Worm (Caenorhabditis elegans) whole organism, L3 larva: ENCODE measurements around the gene F19C6.4.

Source experiments
- aly-2 ChIP-seq: fragments of 150-350 bp; optimal IDR thresholded peaks from 2 replicates; lab custom pipeline; 2014; ENCODE audit warnings: missing biosample characterization, missing genetic modification characterization
- ceh-82 ChIP-seq: fragments of 150-350 bp; optimal IDR thresholded peaks from 2 replicates; lab custom pipeline; 2014; ENCODE audit warnings: missing biosample characterization, missing genetic modification characterization
- egl-27 ChIP-seq: sonication (generic microtip); optimal IDR thresholded peaks from 4 replicates; lab custom pipeline; 2017; ENCODE audit warnings: missing biosample characterization, missing genetic modification reagents, missing genetic modification characterization
- elt-1 ChIP-seq: fragments of 150-350 bp; optimal IDR thresholded peaks from 2 replicates; lab custom pipeline; 2014; ENCODE audit warnings: missing biosample characterization, missing genetic modification characterization
- fkh-10 ChIP-seq: sonication (generic microtip); optimal IDR thresholded peaks from 2 replicates; lab custom pipeline; 2017; ENCODE audit warnings: missing biosample characterization, missing genetic modification reagents, missing genetic modification characterization
- nhr-11 ChIP-seq: fragments of 150-350 bp; optimal IDR thresholded peaks from 2 replicates; lab custom pipeline; 2014; ENCODE audit warnings: missing biosample characterization, missing genetic modification characterization
- nhr-237 ChIP-seq: fragments of 150-350 bp; optimal IDR thresholded peaks from 2 replicates; lab custom pipeline; 2014; ENCODE audit warnings: missing biosample characterization, missing genetic modification characterization
- snpc-4 ChIP-seq: fragments of 150-350 bp; optimal IDR thresholded peaks from 2 replicates; lab custom pipeline; 2014; ENCODE audit warnings: missing biosample characterization, missing genetic modification characterization

DNA sequence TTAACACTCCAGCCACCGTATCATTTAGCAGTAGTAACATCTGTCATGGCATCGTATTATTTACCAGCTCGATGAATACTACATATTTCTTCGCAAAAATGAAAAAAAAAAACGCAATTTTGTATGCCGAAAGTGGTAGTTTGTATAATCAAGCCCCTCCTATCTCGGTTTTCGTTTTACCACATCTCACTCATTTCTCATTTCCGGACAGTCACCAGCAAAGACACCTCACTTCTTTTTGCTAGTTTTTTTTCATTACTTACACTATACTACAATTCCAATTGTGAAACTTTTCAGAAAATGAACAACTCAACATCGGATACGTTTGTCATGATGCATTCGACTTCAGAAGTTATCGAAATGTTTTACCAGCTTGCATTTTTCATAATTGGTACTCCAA, 31.3 kb upstream of the F19C6.4 start, which contains the start of gene gnrr-3:
- TF ChIP-seq nhr-11 (tag; lab: Kevin White, UChicago) (no peak), nhr-237 (no peak), snpc-4 (no peak), elt-1 (tag; lab: Kevin White, UChicago) (no peak), ceh-82 (tag; lab: Kevin White, UChicago) (no peak), egl-27 (tag; lab: Kevin White, UChicago) (no peak), aly-2 (tag; lab: Kevin White, UChicago) (no peak), fkh-10 (GFP tag; lab: Kevin White, UChicago) (no peak)
